Fruit fly (Drosophila melanogaster): ENCODE measurements around the gene CG34355.

DNA sequence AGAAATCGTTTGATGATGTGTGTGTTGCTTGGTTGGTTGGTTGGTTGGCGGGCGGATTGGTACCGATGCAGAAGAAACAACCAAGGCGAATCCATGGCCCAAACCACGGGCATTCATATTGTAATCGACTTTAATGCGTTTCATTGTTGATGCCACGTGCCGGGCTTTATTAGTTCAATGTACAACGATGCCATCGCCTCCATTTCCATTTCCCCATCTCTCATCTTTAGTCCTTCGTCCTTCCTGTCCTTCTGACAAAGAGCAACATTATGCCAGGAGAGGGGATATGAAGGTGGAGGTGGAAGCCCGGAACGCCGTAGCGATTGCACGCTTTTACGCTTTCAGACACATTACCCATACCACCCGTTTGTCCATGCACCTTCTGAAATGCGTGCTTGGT lies 28.0 kb downstream of the CG34355 start:
- no peak for TF ChIP-seq pan (optimal IDR thresholded peaks at IDR 0.05)
- TF ChIP-seq CG8478 (optimal IDR thresholded peaks at IDR 0.05) = no peak
- no peak for TF ChIP-seq Dll (optimal IDR thresholded peaks at IDR 0.05)

Data from whole organism.